Worm (Caenorhabditis elegans): ENCODE data around the gene F28A12.10.

The F28A12.10 gene

ce11 chrV:8637666-8638271, at the start of gene F28A12.10, which contains the start of gene acd-4:
Gene F28A12.10, minus strand, starts transcription at chrV:8637766.
Gene acd-4, plus strand, starts transcription at chrV:8638221.
- TF ChIP-seq med-1 (GFP tag; optimal IDR thresholded peaks at IDR 0.05; ENCODE audit: insufficient read depth) (no peak), ztf-29 (GFP tag; IDR thresholded peaks at IDR 0.05) (no peak), ztf-23 (GFP tag; IDR thresholded peaks at IDR 0.05) (no peak), flt-1 (GFP tag; IDR thresholded peaks at IDR 0.05) (no peak)

ce11 chrV:8686764-8687163, 49.2 kb upstream of the F28A12.10 start, which contains the start of gene ZC190.7:
Gene ZC190.7, minus strand, starts transcription at chrV:8686864.
- TF ChIP-seq tab-1 (GFP tag; IDR thresholded peaks at IDR 0.05) (no peak), klf-2 (GFP tag; conservative IDR thresholded peaks at IDR 0.05) (no peak), cog-1 (tag; optimal IDR thresholded peaks at IDR 0.05) (no peak), T22C8.4 (GFP tag; IDR thresholded peaks at IDR 0.05) (no peak), med-1 (GFP tag; optimal IDR thresholded peaks at IDR 0.05; ENCODE audit: insufficient read depth) (no peak), ref-1 (GFP tag; conservative IDR thresholded peaks at IDR 0.05) (no peak), ztf-23 (GFP tag; IDR thresholded peaks at IDR 0.05) (no peak), ztf-29 (GFP tag; IDR thresholded peaks at IDR 0.05) (no peak), flt-1 (GFP tag; IDR thresholded peaks at IDR 0.05) (no peak)

ce11 chrV:8683787-8684186, 46.2 kb upstream of the F28A12.10 start:
- TF ChIP-seq med-1 (GFP tag; optimal IDR thresholded peaks at IDR 0.05; ENCODE audit: insufficient read depth) (no peak), klf-2 (GFP tag; conservative IDR thresholded peaks at IDR 0.05) (no peak), ztf-23 (GFP tag; IDR thresholded peaks at IDR 0.05) (no peak), tab-1 (GFP tag; IDR thresholded peaks at IDR 0.05) (no peak), ztf-29 (GFP tag; IDR thresholded peaks at IDR 0.05) (no peak), T22C8.4 (GFP tag; IDR thresholded peaks at IDR 0.05) (no peak), flt-1 (GFP tag; IDR thresholded peaks at IDR 0.05) (no peak), ref-1 (GFP tag; conservative IDR thresholded peaks at IDR 0.05) (no peak), cog-1 (tag; optimal IDR thresholded peaks at IDR 0.05) (no peak)

ce11 chrV:8682719-8683118, 45.2 kb upstream of the F28A12.10 start, which contains the start of gene cln-3.3:
Gene cln-3.3, plus strand, starts transcription at chrV:8683052.
- TF ChIP-seq ztf-29 (GFP tag; IDR thresholded peaks at IDR 0.05) (no peak), ref-1 (GFP tag; conservative IDR thresholded peaks at IDR 0.05) (no peak), tab-1 (GFP tag; IDR thresholded peaks at IDR 0.05) (no peak), klf-2 (GFP tag; conservative IDR thresholded peaks at IDR 0.05) (no peak)

ce11 chrV:8681050-8681449, 43.5 kb upstream of the F28A12.10 start, which contains the start of gene ZC190.2:
Gene ZC190.2, plus strand, starts transcription at chrV:8681350.
- TF ChIP-seq ref-1 (GFP tag; conservative IDR thresholded peaks at IDR 0.05) (no peak), tab-1 (GFP tag; IDR thresholded peaks at IDR 0.05) (no peak), T22C8.4 (GFP tag; IDR thresholded peaks at IDR 0.05) (no peak), flt-1 (GFP tag; IDR thresholded peaks at IDR 0.05) (no peak), ztf-29 (GFP tag; IDR thresholded peaks at IDR 0.05) (no peak), med-1 (GFP tag; optimal IDR thresholded peaks at IDR 0.05; ENCODE audit: insufficient read depth) (no peak), klf-2 (GFP tag; conservative IDR thresholded peaks at IDR 0.05) (no peak)

- no peak for TF ChIP-seq ztf-29 (GFP tag; IDR thresholded peaks at IDR 0.05)
- no peak for TF ChIP-seq flt-1 (GFP tag; IDR thresholded peaks at IDR 0.05)
- TF ChIP-seq med-1 (GFP tag; optimal IDR thresholded peaks at IDR 0.05; ENCODE audit: insufficient read depth): no peak
- no peak for TF ChIP-seq cog-1 (tag; optimal IDR thresholded peaks at IDR 0.05)
- TF ChIP-seq klf-2 (GFP tag; conservative IDR thresholded peaks at IDR 0.05): no peak
- TF ChIP-seq ztf-23 (GFP tag; IDR thresholded peaks at IDR 0.05): no peak
- TF ChIP-seq tab-1 (GFP tag; IDR thresholded peaks at IDR 0.05): no peak
- no peak for TF ChIP-seq ref-1 (GFP tag; conservative IDR thresholded peaks at IDR 0.05)
- TF ChIP-seq T22C8.4 (GFP tag; IDR thresholded peaks at IDR 0.05): no peak
Measured at ce11 chrV:8677193-8677592, 39.6 kb upstream of the F28A12.10 start, which contains the start of gene ZC190.6. Gene ZC190.6, minus strand, starts transcription at chrV:8677293.

ce11 chrV:8673498-8673897, 35.9 kb upstream of the F28A12.10 start, which contains the start of gene ZC190.5:
Gene ZC190.5, minus strand, starts transcription at chrV:8673598.
- TF ChIP-seq T22C8.4 (GFP tag; IDR thresholded peaks at IDR 0.05) (no peak), ztf-29 (GFP tag; IDR thresholded peaks at IDR 0.05) (no peak), klf-2 (GFP tag; conservative IDR thresholded peaks at IDR 0.05) (no peak), flt-1 (GFP tag; IDR thresholded peaks at IDR 0.05) (no peak), tab-1 (GFP tag; IDR thresholded peaks at IDR 0.05) (no peak), ztf-23 (GFP tag; IDR thresholded peaks at IDR 0.05) (no peak)

- no peak for TF ChIP-seq cog-1 (tag; optimal IDR thresholded peaks at IDR 0.05)
- TF ChIP-seq flt-1 (GFP tag; IDR thresholded peaks at IDR 0.05): no peak
- no peak for TF ChIP-seq ref-1 (GFP tag; conservative IDR thresholded peaks at IDR 0.05)
- TF ChIP-seq ztf-29 (GFP tag; IDR thresholded peaks at IDR 0.05): no peak
- TF ChIP-seq med-1 (GFP tag; optimal IDR thresholded peaks at IDR 0.05; ENCODE audit: insufficient read depth): no peak
- TF ChIP-seq tab-1 (GFP tag; IDR thresholded peaks at IDR 0.05): no peak
- no peak for TF ChIP-seq klf-2 (GFP tag; conservative IDR thresholded peaks at IDR 0.05)
- no peak for TF ChIP-seq ztf-23 (GFP tag; IDR thresholded peaks at IDR 0.05)
- TF ChIP-seq T22C8.4 (GFP tag; IDR thresholded peaks at IDR 0.05): no peak
Measured at ce11 chrV:8671568-8672123, 34.1 kb upstream of the F28A12.10 start.

- TF ChIP-seq T22C8.4 (GFP tag; IDR thresholded peaks at IDR 0.05) (no peak), ref-1 (GFP tag; conservative IDR thresholded peaks at IDR 0.05) (no peak), klf-2 (GFP tag; conservative IDR thresholded peaks at IDR 0.05) (no peak), tab-1 (GFP tag; IDR thresholded peaks at IDR 0.05) (no peak), ztf-23 (GFP tag; IDR thresholded peaks at IDR 0.05) (no peak), ztf-29 (GFP tag; IDR thresholded peaks at IDR 0.05) (no peak), cog-1 (tag; optimal IDR thresholded peaks at IDR 0.05) (no peak), med-1 (GFP tag; optimal IDR thresholded peaks at IDR 0.05; ENCODE audit: insufficient read depth) (no peak), flt-1 (GFP tag; IDR thresholded peaks at IDR 0.05) (no peak)
Measured at ce11 chrV:8670759-8671158, 33.2 kb upstream of the F28A12.10 start.

ce11 chrV:8668224-8668623, 30.7 kb upstream of the F28A12.10 start:
- no peak for TF ChIP-seq cog-1 (tag; optimal IDR thresholded peaks at IDR 0.05)
- TF ChIP-seq ref-1 (GFP tag; conservative IDR thresholded peaks at IDR 0.05): no peak
- TF ChIP-seq T22C8.4 (GFP tag; IDR thresholded peaks at IDR 0.05): no peak
- TF ChIP-seq med-1 (GFP tag; optimal IDR thresholded peaks at IDR 0.05; ENCODE audit: insufficient read depth): no peak
- TF ChIP-seq flt-1 (GFP tag; IDR thresholded peaks at IDR 0.05): no peak
- TF ChIP-seq tab-1 (GFP tag; IDR thresholded peaks at IDR 0.05): no peak
- TF ChIP-seq klf-2 (GFP tag; conservative IDR thresholded peaks at IDR 0.05): no peak
- no peak for TF ChIP-seq ztf-23 (GFP tag; IDR thresholded peaks at IDR 0.05)
- no peak for TF ChIP-seq ztf-29 (GFP tag; IDR thresholded peaks at IDR 0.05)
